Fruit fly (Drosophila melanogaster) whole organism, embryonic: ENCODE results near the gene IntS4.
A peak's percentile ranks its signal among the peaks of the same experiment; 100 is the strongest.

ENCODE experiments used
- Abd-B ChIP-seq: fragments of 200-800 bp; sonication (Bioruptor generic); optimal IDR thresholded peaks from 2 replicates; lab custom pipeline; 2018; ENCODE audit warnings: missing biosample characterization, mild to moderate bottlenecking, missing genetic modification characterization, moderate library complexity
- Ada2b ChIP-seq: fragments of 200-800 bp; sonication (Bioruptor generic); IDR thresholded peaks from 2 replicates; pipeline ENCODE4 v1.3.6; 2022; ENCODE audit warnings: missing biosample characterization, missing genetic modification characterization
- B-H1 ChIP-seq: fragments of 200-800 bp; sonication (Bioruptor generic); IDR thresholded peaks from 3 replicates; pipeline ENCODE4 v1.3.6; 2022; ENCODE audit warnings: missing biosample characterization, missing genetic modification characterization
- CG1024 ChIP-seq: fragments of 200-800 bp; sonication (Bioruptor generic); IDR thresholded peaks from 2 replicates; pipeline ENCODE4 v1.3.6; 2022; ENCODE audit warnings: missing biosample characterization, missing genetic modification characterization
- CG10321 ChIP-seq: fragments of 200-800 bp; sonication (Bioruptor generic); IDR thresholded peaks from 2 replicates; pipeline ENCODE4 v1.3.6; 2022; ENCODE audit warnings: missing biosample characterization, missing genetic modification characterization
- CG11085 ChIP-seq: fragments of 200-800 bp; sonication (Bioruptor generic); IDR thresholded peaks from 2 replicates; pipeline ENCODE4 v1.3.6; 2022; ENCODE audit warnings: missing biosample characterization, missing genetic modification characterization
- CG11456 ChIP-seq: fragments of 200-800 bp; sonication (Bioruptor generic); IDR thresholded peaks from 3 replicates; pipeline ENCODE4 v1.3.6; 2022; ENCODE audit warnings: missing biosample characterization, missing genetic modification characterization
- CG12659 ChIP-seq: fragments of 200-800 bp; sonication (Bioruptor generic); optimal IDR thresholded peaks from 3 replicates; lab custom pipeline; 2017; ENCODE audit warnings: mild to moderate bottlenecking, missing biosample characterization, missing genetic modification reagents, missing genetic modification characterization
- CG12769 ChIP-seq: fragments of 200-800 bp; sonication (Bioruptor generic); optimal IDR thresholded peaks from 2 replicates; lab custom pipeline; 2019; ENCODE audit warnings: missing biosample characterization, mild to moderate bottlenecking, missing genetic modification characterization, moderate library complexity
- CG13123 ChIP-seq: fragments of 200-800 bp; sonication (Bioruptor generic); optimal IDR thresholded peaks from 2 replicates; lab custom pipeline; 2016; ENCODE audit warnings: missing biosample characterization, missing genetic modification characterization
- CG13624 ChIP-seq: fragments of 200-800 bp; sonication (Bioruptor generic); optimal IDR thresholded peaks from 2 replicates; lab custom pipeline; 2016; ENCODE audit warnings: missing biosample characterization, missing genetic modification characterization
- CG13775 ChIP-seq: fragments of 200-800 bp; sonication (Bioruptor generic); optimal IDR thresholded peaks from 3 replicates; lab custom pipeline; 2017; ENCODE audit warnings: missing biosample characterization, mild to moderate bottlenecking, missing genetic modification characterization
- CG14441 ChIP-seq: fragments of 200-800 bp; sonication (Bioruptor generic); IDR thresholded peaks from 2 replicates; pipeline ENCODE4 v1.3.6; 2022; ENCODE audit warnings: missing biosample characterization, missing genetic modification characterization
- CG1529 ChIP-seq: fragments of 200-800 bp; sonication (Bioruptor generic); optimal IDR thresholded peaks from 3 replicates; lab custom pipeline; 2018; ENCODE audit warnings: missing biosample characterization, missing genetic modification characterization
- CG15601 ChIP-seq: fragments of 200-800 bp; sonication (Bioruptor generic); optimal IDR thresholded peaks from 3 replicates; lab custom pipeline; 2019; ENCODE audit warnings: missing biosample characterization, mild to moderate bottlenecking, missing genetic modification characterization, moderate library complexity
- CG17829 ChIP-seq: fragments of 200-800 bp; optimal IDR thresholded peaks from 2 replicates; lab custom pipeline; 2019; ENCODE audit warnings: missing biosample characterization, mild to moderate bottlenecking, missing genetic modification characterization, moderate library complexity
- CG18764 ChIP-seq: fragments of 200-800 bp; sonication (Bioruptor generic); optimal IDR thresholded peaks from 3 replicates; lab custom pipeline; 2016; ENCODE audit warnings: missing biosample characterization, missing genetic modification characterization
- CG2116 ChIP-seq: fragments of 200-800 bp; sonication (Bioruptor generic); optimal IDR thresholded peaks from 3 replicates; lab custom pipeline; 2018; ENCODE audit warnings: missing biosample characterization, mild to moderate bottlenecking, missing genetic modification characterization
- CG32532 ChIP-seq: fragments of 200-800 bp; sonication (Bioruptor generic); IDR thresholded peaks from 2 replicates; pipeline ENCODE4 v1.3.6; 2022; ENCODE audit warnings: missing biosample characterization, missing genetic modification characterization
- CG33213 ChIP-seq: fragments of 200-800 bp; sonication (Bioruptor generic); optimal IDR thresholded peaks from 3 replicates; lab custom pipeline; 2016; ENCODE audit warnings: missing biosample characterization, missing genetic modification characterization
- CG34224 ChIP-seq: fragments of 200-800 bp; sonication (Bioruptor generic); IDR thresholded peaks from 3 replicates; pipeline ENCODE4 v1.3.6; 2022; ENCODE audit warnings: missing biosample characterization, missing genetic modification characterization; ENCODE audit not compliant: partially characterized antibody
- CG3726 ChIP-seq: fragments of 200-800 bp; sonication (Bioruptor generic); IDR thresholded peaks from 3 replicates; pipeline ENCODE4, ENCODE4 v1.3.6; 2022; ENCODE audit warnings: missing biosample characterization, missing genetic modification characterization
- CG6765 ChIP-seq: fragments of 200-800 bp; sonication (Bioruptor generic); optimal IDR thresholded peaks from 3 replicates; lab custom pipeline; 2017; ENCODE audit warnings: missing biosample characterization, mild to moderate bottlenecking, missing genetic modification characterization
- CG8089 ChIP-seq: fragments of 200-800 bp; sonication (Bioruptor generic); optimal IDR thresholded peaks from 3 replicates; lab custom pipeline; 2016; ENCODE audit warnings: missing biosample characterization, missing genetic modification characterization
- Camta ChIP-seq: fragments of 200-800 bp; sonication (Bioruptor generic); optimal IDR thresholded peaks from 2 replicates; lab custom pipeline; 2016; ENCODE audit warnings: missing biosample characterization, missing genetic modification characterization
- Chrac-16 ChIP-seq: fragments of 200-800 bp; sonication (Bioruptor generic); optimal IDR thresholded peaks from 3 replicates; lab custom pipeline; 2016; ENCODE audit warnings: missing biosample characterization, missing genetic modification characterization
- CrebB ChIP-seq: fragments of 200-800 bp; sonication (Bioruptor generic); optimal IDR thresholded peaks from 3 replicates; lab custom pipeline; 2018; ENCODE audit warnings: missing biosample characterization, mild to moderate bottlenecking, missing genetic modification characterization
- Dad ChIP-seq: fragments of 200-800 bp; sonication (Bioruptor generic); optimal IDR thresholded peaks from 3 replicates; lab custom pipeline; 2016; ENCODE audit warnings: missing biosample characterization, missing genetic modification characterization
- Doc2 ChIP-seq: fragments of 200-800 bp; sonication (Bioruptor generic); IDR thresholded peaks from 2 replicates; pipeline ENCODE4 v1.3.6; 2022; ENCODE audit warnings: missing biosample characterization, missing genetic modification characterization
- Ets65A ChIP-seq: fragments of 200-800 bp; sonication (Bioruptor generic); peaks from one replicate; lab custom pipeline; 2016; ENCODE audit warnings: missing biosample characterization, missing genetic modification characterization
- Hand ChIP-seq: fragments of 200-800 bp; sonication (Bioruptor generic); optimal IDR thresholded peaks from 2 replicates; lab custom pipeline; 2017; ENCODE audit warnings: mild to moderate bottlenecking, missing biosample characterization, missing genetic modification reagents, missing genetic modification characterization
- Kr ChIP-seq: fragments of 200-800 bp; sonication (Bioruptor generic); optimal IDR thresholded peaks from 2 replicates; lab custom pipeline; 2017; ENCODE audit warnings: missing biosample characterization, mild to moderate bottlenecking, missing genetic modification characterization
- Lim3 ChIP-seq: fragments of 200-800 bp; sonication (Bioruptor generic); IDR thresholded peaks from 2 replicates; pipeline ENCODE4 v1.3.6; 2022; ENCODE audit warnings: missing biosample characterization, missing genetic modification characterization
- Lpt ChIP-seq: fragments of >200 bp; optimal IDR thresholded peaks from 2 replicates; lab custom pipeline; 2018; ENCODE audit warnings: missing biosample characterization, missing genetic modification characterization
- Max ChIP-seq: fragments of 200-800 bp; sonication (Bioruptor generic); optimal IDR thresholded peaks from 2 replicates; lab custom pipeline; 2016; ENCODE audit warnings: missing biosample characterization, mild to moderate bottlenecking, missing genetic modification characterization
- NFAT ChIP-seq: fragments of 200-800 bp; sonication (Bioruptor generic); IDR thresholded peaks from 2 replicates; pipeline ENCODE4 v1.3.6; 2022; ENCODE audit warnings: missing biosample characterization, missing genetic modification characterization
- NfI ChIP-seq: fragments of 200-800 bp; sonication (Bioruptor generic); optimal IDR thresholded peaks from 3 replicates; lab custom pipeline; 2018; ENCODE audit warnings: missing biosample characterization, mild to moderate bottlenecking, missing genetic modification characterization, moderate library complexity
- Oli ChIP-seq: fragments of 200-800 bp; sonication (Bioruptor generic); optimal IDR thresholded peaks from 2 replicates; lab custom pipeline; 2018; ENCODE audit warnings: missing biosample characterization, mild to moderate bottlenecking, missing genetic modification characterization, moderate library complexity
- Rx ChIP-seq: fragments of 200-800 bp; sonication (Bioruptor generic); IDR thresholded peaks from 2 replicates; pipeline ENCODE4 v1.3.6; 2022; ENCODE audit warnings: missing biosample characterization, missing genetic modification characterization
- Tbp ChIP-seq: fragments of >200 bp; optimal IDR thresholded peaks from 2 replicates; lab custom pipeline; 2018; ENCODE audit warnings: missing biosample characterization, missing genetic modification characterization
- ab ChIP-seq: fragments of 200-800 bp; sonication (Bioruptor generic); optimal IDR thresholded peaks from 2 replicates; lab custom pipeline; 2016; ENCODE audit warnings: missing biosample characterization, missing genetic modification characterization
- ato ChIP-seq: fragments of 200-800 bp; sonication (Bioruptor generic); IDR thresholded peaks from 2 replicates; pipeline ENCODE4 v1.3.6; 2022; ENCODE audit warnings: missing biosample characterization, missing genetic modification characterization; ENCODE audit not compliant: partially characterized antibody
- cg ChIP-seq: fragments of 200-800 bp; sonication (Bioruptor generic); optimal IDR thresholded peaks from 3 replicates; lab custom pipeline; 2019; ENCODE audit warnings: missing biosample characterization, mild to moderate bottlenecking, missing genetic modification characterization, moderate library complexity
- cwo ChIP-seq: fragments of 200-800 bp; sonication (Bioruptor generic); optimal IDR thresholded peaks from 3 replicates; lab custom pipeline; 2017; ENCODE audit warnings: missing biosample characterization, missing genetic modification characterization, mild to moderate bottlenecking, moderate library complexity, missing genetic modification reagents
- fru ChIP-seq: fragments of >200 bp; optimal IDR thresholded peaks from 2 replicates; lab custom pipeline; 2017
- gce ChIP-seq: fragments of 200-800 bp; sonication (Bioruptor generic); IDR thresholded peaks from 3 replicates; pipeline ENCODE4 v1.3.6; 2022; ENCODE audit warnings: missing biosample characterization, missing genetic modification characterization
- lilli ChIP-seq: fragments of 200-800 bp; sonication (Bioruptor generic); optimal IDR thresholded peaks from 3 replicates; lab custom pipeline; 2016; ENCODE audit warnings: missing biosample characterization, missing genetic modification characterization
- org-1 ChIP-seq: fragments of 200-800 bp; sonication (Bioruptor generic); optimal IDR thresholded peaks from 2 replicates; lab custom pipeline; 2017; ENCODE audit warnings: missing biosample characterization, missing genetic modification characterization
- psq ChIP-seq: fragments of 200-800 bp; sonication (Bioruptor generic); optimal IDR thresholded peaks from 2 replicates; lab custom pipeline; 2017; ENCODE audit warnings: missing biosample characterization, missing genetic modification characterization
- pzg ChIP-seq: fragments of 200-800 bp; sonication (Bioruptor generic); optimal IDR thresholded peaks from 3 replicates; lab custom pipeline; 2018; ENCODE audit warnings: missing biosample characterization, mild to moderate bottlenecking, missing genetic modification characterization, moderate library complexity
- sob ChIP-seq: fragments of 200-800 bp; sonication (Bioruptor generic); IDR thresholded peaks from 2 replicates; pipeline ENCODE4 v1.3.6; 2022; ENCODE audit warnings: missing biosample characterization, missing genetic modification characterization
- usp ChIP-seq: fragments of >200 bp; optimal IDR thresholded peaks from 2 replicates; lab custom pipeline; 2017; ENCODE audit warnings: missing biosample characterization, missing genetic modification characterization
- zfh2 ChIP-seq: fragments of 200-800 bp; sonication (Bioruptor generic); optimal IDR thresholded peaks from 2 replicates; lab custom pipeline; 2016; ENCODE audit warnings: missing biosample characterization, missing genetic modification characterization

The IntS4 gene

DNA sequence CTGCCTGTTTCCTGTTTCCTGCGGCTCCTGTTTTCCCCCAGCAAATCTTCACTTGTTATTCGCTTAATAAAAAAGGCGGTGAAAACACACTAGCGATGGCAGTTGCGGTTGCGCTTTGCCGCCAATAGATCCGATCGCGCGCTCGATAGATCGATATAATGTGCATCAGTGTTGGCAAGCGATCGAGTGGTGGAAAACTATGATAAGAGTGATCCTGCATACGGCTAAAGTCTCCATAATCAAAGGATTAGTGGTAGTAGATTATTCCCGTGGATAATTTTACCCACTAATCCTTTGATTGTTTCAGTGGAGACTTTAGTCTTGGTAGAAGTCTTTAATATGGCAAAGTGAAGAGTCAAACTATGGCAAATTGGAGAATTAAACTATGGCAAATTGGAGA, 47.6 kb upstream of the IntS4 start, which contains the start of gene Caf1-180 (continued):
- TF ChIP-seq zfh2 (GFP tag; lab: Kevin White, UChicago) (peak; percentile 63), CG14441 (GFP tag; lab: Robert Waterston, UW) (no peak), CG13123 (GFP tag; lab: Kevin White, UChicago) (no peak), Lpt (no peak), Kr (peak; percentile 92), NFAT (GFP tag; lab: Robert Waterston, UW) (peak; percentile 56; the same call in 1 of the 2 replicates), gce (GFP tag; lab: Robert Waterston, UW) (no peak), CG18764 (GFP tag; lab: Kevin White, UChicago) (no peak), cwo (GFP tag; lab: Kevin White, UChicago) (no peak), Camta (GFP tag; lab: Kevin White, UChicago) (no peak), psq (GFP tag; lab: Kevin White, UChicago) (no peak), Doc2 (GFP tag; lab: Robert Waterston, UW) (no peak), CG15601 (tag; lab: Kevin White, UChicago) (no peak), cg (GFP tag; lab: Kevin White, UChicago) (no peak), Lim3 (GFP tag; lab: Robert Waterston, UW) (no peak), Chrac-16 (GFP tag; lab: Kevin White, UChicago) (no peak), CG12769 (no peak), fru (no peak), org-1 (GFP tag; lab: Kevin White, UChicago) (no peak), CG13624 (GFP tag; lab: Kevin White, UChicago) (peak; percentile 37), NfI (peak; percentile 15), Oli (tag; lab: Kevin White, UChicago) (no peak), CG12659 (GFP tag; lab: Kevin White, UChicago) (peak; percentile 35), CG33213 (GFP tag; lab: Kevin White, UChicago) (peak; percentile 60), Rx (no peak), CrebB (tag; lab: Kevin White, UChicago) (no peak), lilli (GFP tag; lab: Kevin White, UChicago) (peak; percentile 13), Max (GFP tag; lab: Kevin White, UChicago) (no peak), Abd-B (GFP tag; lab: Kevin White, UChicago) (no peak), Dad (no peak), CG17829 (tag; lab: Kevin White, UChicago) (peak; percentile 40), CG34224 (GFP tag; lab: Robert Waterston, UW) (peak; percentile 73), Ets65A (peak; percentile 94), CG6765 (GFP tag; lab: Kevin White, UChicago) (no peak), CG1024 (GFP tag; lab: Robert Waterston, UW) (no peak), Ada2b (GFP tag; lab: Robert Waterston, UW) (no peak), CG8089 (GFP tag; lab: Kevin White, UChicago) (peak; percentile 19), CG10321 (GFP tag; lab: Robert Waterston, UW) (no peak), Tbp (GFP tag; lab: Kevin White, UChicago) (no peak), sob (GFP tag; lab: Robert Waterston, UW) (no peak), CG11456 (GFP tag; lab: Robert Waterston, UW) (peak; percentile 49; the same call in 1 of the 3 replicates), CG2116 (peak; percentile 58), pzg (GFP tag; lab: Kevin White, UChicago) (peak; percentile 83), B-H1 (GFP tag; lab: Robert Waterston, UW) (no peak), CG1529 (no peak), usp (GFP tag; lab: Kevin White, UChicago) (no peak), ato (GFP tag; lab: Robert Waterston, UW) (peak; percentile 54; the same call in 1 of the 2 replicates), CG13775 (GFP tag; lab: Kevin White, UChicago) (no peak), ab (GFP tag; lab: Kevin White, UChicago) (no peak), CG11085 (no peak), Hand (GFP tag; lab: Kevin White, UChicago) (no peak), CG3726 (GFP tag; lab: Robert Waterston, UW) (no peak), CG32532 (GFP tag; lab: Robert Waterston, UW) (peak; percentile 56; the same call in 1 of the 2 replicates)
